Fruit fly (Drosophila melanogaster): Measurements from ENCODE around the gene Mst84Dd.

- no peak for TF ChIP-seq Hr96 (GFP tag; optimal IDR thresholded peaks at IDR 0.05)
- TF ChIP-seq CG12768 (GFP tag; optimal IDR thresholded peaks at IDR 0.05) = no peak
- TF ChIP-seq CG14711 (tag; optimal IDR thresholded peaks at IDR 0.05) = no peak
- TF ChIP-seq toe (GFP tag; optimal IDR thresholded peaks at IDR 0.05) = no peak
- TF ChIP-seq cnc (optimal IDR thresholded peaks at IDR 0.05) = no peak
- TF ChIP-seq CG7045 (GFP tag; optimal IDR thresholded peaks at IDR 0.05) = no peak
- TF ChIP-seq CG1620 (GFP tag; optimal IDR thresholded peaks at IDR 0.05) = no peak
- TF ChIP-seq ovo (GFP tag; optimal IDR thresholded peaks at IDR 0.05) = no peak
These were observed 46.5 kb downstream of the Mst84Dd start, which contains the start of gene CG10029 for dm6 chr3R:7317107-7317506.
